Worm (Caenorhabditis elegans) whole organism, L3 larva: ENCODE measurements around the gene C03A3.1.

Experiments
- aly-2 ChIP-seq: fragments of 150-350 bp; optimal IDR thresholded peaks from 2 replicates; lab custom pipeline; 2014; ENCODE audit warnings: missing biosample characterization, missing genetic modification characterization
- egl-5 ChIP-seq: fragments of 150-350 bp; optimal IDR thresholded peaks from 2 replicates; lab custom pipeline; 2017; ENCODE audit warnings: missing biosample characterization, missing genetic modification reagents, missing genetic modification characterization, inconsistent platforms
- elt-1 ChIP-seq: fragments of 150-350 bp; optimal IDR thresholded peaks from 2 replicates; lab custom pipeline; 2014; ENCODE audit warnings: missing biosample characterization, missing genetic modification characterization
- elt-3 ChIP-seq, 3 experiments: fragments of 150-350 bp in 1 of 3; sonication (generic microtip) in 2 of 3; optimal IDR thresholded peaks; 2 replicates in 2 of 3; 4 replicates in 1 of 3; lab custom pipeline; 2014 to 2017; ENCODE audit warnings: missing biosample characterization in 3 of 3, missing genetic modification characterization in 3 of 3
- eor-1 ChIP-seq, 2 experiments: fragments of 150-350 bp; optimal IDR thresholded peaks; 2 replicates each; lab custom pipeline; 2014 to 2018; ENCODE audit warnings: missing biosample characterization in 2 of 2, missing genetic modification characterization in 2 of 2
- lin-15B ChIP-seq: fragments of 150-350 bp; optimal IDR thresholded peaks from 2 replicates; lab custom pipeline; 2014; ENCODE audit warnings: missing biosample characterization, missing genetic modification characterization
- nhr-11 ChIP-seq: fragments of 150-350 bp; optimal IDR thresholded peaks from 2 replicates; lab custom pipeline; 2014; ENCODE audit warnings: missing biosample characterization, missing genetic modification characterization
- nhr-23 ChIP-seq: fragments of 150-350 bp; optimal IDR thresholded peaks from 2 replicates; lab custom pipeline; 2014; ENCODE audit warnings: missing biosample characterization, missing genetic modification reagents, missing genetic modification characterization
- nhr-28 ChIP-seq: fragments of 150-350 bp; optimal IDR thresholded peaks from 2 replicates; lab custom pipeline; 2014; ENCODE audit warnings: missing biosample characterization, missing genetic modification characterization
- pqm-1 ChIP-seq: fragments of 150-350 bp; optimal IDR thresholded peaks from 2 replicates; lab custom pipeline; 2017; ENCODE audit warnings: missing biosample characterization, missing genetic modification characterization, inconsistent platforms
- zag-1 ChIP-seq: fragments of 150-350 bp; optimal IDR thresholded peaks from 2 replicates; lab custom pipeline; 2014; ENCODE audit warnings: missing biosample characterization, missing genetic modification characterization
- ztf-11 ChIP-seq: fragments of 150-350 bp; optimal IDR thresholded peaks from 2 replicates; lab custom pipeline; 2014; ENCODE audit warnings: missing biosample characterization, missing genetic modification characterization

DNA sequence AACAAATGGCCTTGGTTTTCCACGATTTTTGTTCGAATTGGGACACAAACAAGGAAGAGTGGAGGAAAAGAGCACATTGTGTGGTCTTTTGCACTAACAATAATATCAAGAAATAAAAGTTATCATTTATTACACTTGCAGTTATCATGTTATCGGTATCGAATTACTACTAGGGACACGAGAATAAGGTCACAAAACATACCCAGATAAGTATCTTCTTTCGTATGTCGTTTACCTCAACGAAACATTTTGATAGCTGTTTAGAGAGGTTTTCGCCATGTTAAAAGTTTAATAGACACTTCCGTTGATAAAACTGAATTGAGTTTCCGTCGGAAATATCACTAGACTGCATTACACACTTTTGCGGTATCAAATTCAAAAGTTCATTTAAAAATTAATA lies 6.2 kb upstream of the C03A3.1 start:
- TF ChIP-seq ztf-11 (tag; lab: Kevin White, UChicago): no peak
- no peak for TF ChIP-seq nhr-28 (tag; lab: Kevin White, UChicago)
- TF ChIP-seq elt-3 (tag; optimal IDR thresholded peaks at IDR 0.05; lab: Kevin White, UChicago): no peak
- no peak for TF ChIP-seq nhr-23 (tag; lab: Kevin White, UChicago)
- TF ChIP-seq elt-1 (tag; lab: Kevin White, UChicago): no peak
- TF ChIP-seq egl-5 (tag; lab: Kevin White, UChicago): no peak
- no peak for TF ChIP-seq zag-1
- TF ChIP-seq eor-1 (tag; optimal IDR thresholded peaks at IDR 0.05; lab: Kevin White, UChicago): no peak
- TF ChIP-seq pqm-1: peak; percentile 19
- TF ChIP-seq nhr-11 (tag; lab: Kevin White, UChicago): no peak
- TF ChIP-seq lin-15B: no peak
- TF ChIP-seq aly-2 (tag; lab: Kevin White, UChicago): no peak
